Worm (Caenorhabditis elegans): ENCODE data around the gene str-32.

- no peak for TF ChIP-seq ceh-36 (tag; optimal IDR thresholded peaks at IDR 0.05)
- no peak for TF ChIP-seq ceh-13 (GFP tag; optimal IDR thresholded peaks at IDR 0.05)
- no peak for TF ChIP-seq tbx-37 (GFP tag; conservative IDR thresholded peaks at IDR 0.05)
- TF ChIP-seq ama-1 (optimal IDR thresholded peaks at IDR 0.05), result no peak
- TF ChIP-seq tbx-11 (GFP tag; IDR thresholded peaks at IDR 0.05), result no peak
- no peak for TF ChIP-seq F13C5.2 (tag; optimal IDR thresholded peaks at IDR 0.05)
- TF ChIP-seq scrt-1 (GFP tag; IDR thresholded peaks at IDR 0.05), result no peak
- TF ChIP-seq hmg-4 (GFP tag; optimal IDR thresholded peaks at IDR 0.05), result no peak
- no peak for TF ChIP-seq ets-7 (tag; optimal IDR thresholded peaks at IDR 0.05)
- TF ChIP-seq flt-1 (GFP tag; IDR thresholded peaks at IDR 0.05), result no peak
- TF ChIP-seq pes-1 (GFP tag; IDR thresholded peaks at IDR 0.05), result no peak
These were observed at the start of gene str-32 for ce11 chrV:4881377-4881776.

Measured in whole organism, early embryonic.